ENCODE assay signal across 1 fruit fly cellular context in genomic region chr2L:9700454-9700853, dm6.
TF ChIP-seq lines count a peak whose summit lies in the region.

Gene pelo (plus strand): TSS chr2L:9700810.

TF ChIP-seq in whole organism, embryonic, 481 proteins besides CTCF, POLR2A, EP300 and RAD21 (continued from another document and continues in another):
- TF ChIP-seq sisA (GFP tag; IDR thresholded peaks at IDR 0.05; lab: Robert Waterston, UW) (peak; percentile 52; the same call in 1 of the 2 replicates), Meics (GFP tag; optimal IDR thresholded peaks at IDR 0.05; lab: Kevin White, UChicago) (peak; percentile 74), BtbVII (GFP tag; optimal IDR thresholded peaks at IDR 0.05; lab: Kevin White, UChicago) (peak; percentile 34), hbn (GFP tag; IDR thresholded peaks at IDR 0.05; lab: Robert Waterston, UW; ENCODE audit: partially characterized antibody) (no peak), CG32767 (GFP tag; IDR thresholded peaks at IDR 0.05; lab: Robert Waterston, UW) (peak; percentile 63), dysf (GFP tag; IDR thresholded peaks at IDR 0.05; lab: Robert Waterston, UW) (peak; percentile 65), insv (GFP tag; optimal IDR thresholded peaks at IDR 0.05; lab: Kevin White, UChicago) (peak in 1 of 2 experiments; percentile 30), kni (GFP tag; optimal IDR thresholded peaks at IDR 0.05; lab: Kevin White, UChicago) (peak; percentile 1), CG14014 (GFP tag; IDR thresholded peaks at IDR 0.05; lab: Robert Waterston, UW) (peak; percentile 58; the same call in 1 of the 2 replicates), CG7987 (GFP tag; optimal IDR thresholded peaks at IDR 0.05; lab: Kevin White, UChicago) (peak; percentile 26), tx (GFP tag; optimal IDR thresholded peaks at IDR 0.05; lab: Kevin White, UChicago) (no peak), MBD-R2 (GFP tag; IDR thresholded peaks at IDR 0.05; lab: Robert Waterston, UW) (peak; percentile 91), CG13894 (tag; optimal IDR thresholded peaks at IDR 0.05; lab: Kevin White, UChicago) (peak; percentile 63), ab (GFP tag; optimal IDR thresholded peaks at IDR 0.05; lab: Kevin White, UChicago) (no peak), Six4 (GFP tag; optimal IDR thresholded peaks at IDR 0.05; lab: Kevin White, UChicago) (no peak), Lhr (GFP tag; optimal IDR thresholded peaks at IDR 0.05; lab: Kevin White, UChicago) (peak; percentile 66), CG7372 (GFP tag; IDR thresholded peaks at IDR 0.05; lab: Robert Waterston, UW) (peak; percentile 33; the same call in 1 of the 2 replicates), gsb-n (tag; optimal IDR thresholded peaks at IDR 0.05; lab: Kevin White, UChicago) (peak; percentile 60), eve (GFP tag; optimal IDR thresholded peaks at IDR 0.05; lab: Kevin White, UChicago) (peak in 1 of 2 experiments; percentile 64), CG11560 (tag; IDR thresholded peaks at IDR 0.05; lab: Robert Waterston, UW) (no peak), caup (GFP tag; optimal IDR thresholded peaks at IDR 0.05; lab: Kevin White, UChicago; ENCODE audit: severe bottlenecking) (peak; percentile 69), CG2199 (GFP tag; IDR thresholded peaks at IDR 0.05; lab: Robert Waterston, UW) (no peak), CG42726 (GFP tag; IDR thresholded peaks at IDR 0.05; lab: Robert Waterston, UW; ENCODE audit: partially characterized antibody) (no peak), CG6813 (GFP tag; optimal IDR thresholded peaks at IDR 0.05; lab: Kevin White, UChicago) (peak; percentile 56), Hr78 (GFP tag; optimal IDR thresholded peaks at IDR 0.05; lab: Kevin White, UChicago) (peak in 1 of 2 experiments; percentile 79), CG4617 (GFP tag; optimal IDR thresholded peaks at IDR 0.05; lab: Kevin White, UChicago; ENCODE audit: borderline replicate concordance) (peak; percentile 6), ato (GFP tag; IDR thresholded peaks at IDR 0.05; lab: Robert Waterston, UW; ENCODE audit: partially characterized antibody) (no peak), Neu2 (GFP tag; optimal IDR thresholded peaks at IDR 0.05; lab: Kevin White, UChicago; ENCODE audit: borderline replicate concordance) (no peak), twi (tag; optimal IDR thresholded peaks at IDR 0.05; lab: Kevin White, UChicago) (peak; percentile 57), CG4820 (GFP tag; optimal IDR thresholded peaks at IDR 0.05; lab: Kevin White, UChicago) (peak; percentile 46), Usf (GFP tag; optimal IDR thresholded peaks at IDR 0.05; lab: Kevin White, UChicago) (peak; percentile 60), tgo (GFP tag; IDR thresholded peaks at IDR 0.05; lab: Robert Waterston, UW) (peak; percentile 74), aop (GFP tag; IDR thresholded peaks at IDR 0.05; lab: Robert Waterston, UW) (no peak), schlank (tag; optimal IDR thresholded peaks at IDR 0.05; lab: Kevin White, UChicago) (no peak), CG3847 (GFP tag; IDR thresholded peaks at IDR 0.05; lab: Robert Waterston, UW) (peak; percentile 31; the same call in 1 of the 2 replicates), CG4360 (GFP tag; IDR thresholded peaks at IDR 0.05; lab: Robert Waterston, UW) (no peak), NC2α (GFP tag; optimal IDR thresholded peaks at IDR 0.05; lab: Kevin White, UChicago) (no peak), Dref (GFP tag; IDR thresholded peaks at IDR 0.05; lab: Robert Waterston, UW) (no peak), CG9817 (tag; optimal IDR thresholded peaks at IDR 0.05; lab: Kevin White, UChicago) (peak; percentile 63), Ravus (GFP tag; IDR thresholded peaks at IDR 0.05; lab: Robert Waterston, UW) (no peak), onecut (GFP tag; IDR thresholded peaks at IDR 0.05; lab: Robert Waterston, UW) (0 out of 2 replicates have a peak, but pooled peaks have one; percentile 10), zfh1 (GFP tag; IDR thresholded peaks at IDR 0.05; lab: Robert Waterston, UW) (peak; percentile 76; the same call in 2 of the 3 replicates), inv (GFP tag; IDR thresholded peaks at IDR 0.05; lab: Robert Waterston, UW; ENCODE audit: partially characterized antibody) (no peak), CG9215 (GFP tag; IDR thresholded peaks at IDR 0.05; lab: Robert Waterston, UW) (no peak; the same call in 1 of the 2 replicates), CG4707 (GFP tag; optimal IDR thresholded peaks at IDR 0.05; lab: Kevin White, UChicago) (no peak), CG16779 (GFP tag; IDR thresholded peaks at IDR 0.05; lab: Robert Waterston, UW) (no peak), knrl (GFP tag; IDR thresholded peaks at IDR 0.05; lab: Robert Waterston, UW; ENCODE audit: partially characterized antibody) (no peak; the same call in 2 of the 3 replicates), CG34376 (GFP tag; optimal IDR thresholded peaks at IDR 0.05; lab: Kevin White, UChicago) (peak; percentile 13), bowl (GFP tag; IDR thresholded peaks at IDR 0.05; lab: Robert Waterston, UW) (no peak), CG10543 (GFP tag; optimal IDR thresholded peaks at IDR 0.05; lab: Kevin White, UChicago) (peak; percentile 78), chm (GFP tag; IDR thresholded peaks at IDR 0.05; lab: Robert Waterston, UW) (no peak), nmo (GFP tag; optimal IDR thresholded peaks at IDR 0.05; lab: Kevin White, UChicago) (peak; percentile 77), gcm2 (GFP tag; optimal IDR thresholded peaks at IDR 0.05; lab: Kevin White, UChicago) (no peak), CG18764 (GFP tag; optimal IDR thresholded peaks at IDR 0.05; lab: Kevin White, UChicago) (peak; percentile 36), sc (optimal IDR thresholded peaks at IDR 0.05; lab: Kevin White, UChicago) (no peak), sc (GFP tag; optimal IDR thresholded peaks at IDR 0.05; lab: Kevin White, UChicago) (peak; percentile 21), repo (GFP tag; optimal IDR thresholded peaks at IDR 0.05; lab: Kevin White, UChicago) (no peak), CG4328 (GFP tag; optimal IDR thresholded peaks at IDR 0.05; lab: Kevin White, UChicago) (peak; percentile 34), salm (tag; optimal IDR thresholded peaks at IDR 0.05; lab: Kevin White, UChicago) (peak; percentile 16), CG3065 (GFP tag; optimal IDR thresholded peaks at IDR 0.05; lab: Kevin White, UChicago) (no peak), phol (tag; optimal IDR thresholded peaks at IDR 0.05; lab: Kevin White, UChicago) (peak; percentile 78), CG2202 (tag; optimal IDR thresholded peaks at IDR 0.05; lab: Kevin White, UChicago) (no peak), zfh2 (GFP tag; optimal IDR thresholded peaks at IDR 0.05; lab: Kevin White, UChicago) (peak; percentile 26), CG6791 (GFP tag; IDR thresholded peaks at IDR 0.05; lab: Robert Waterston, UW; ENCODE audit: partially characterized antibody) (no peak), Dek (tag; optimal IDR thresholded peaks at IDR 0.05; lab: Kevin White, UChicago) (peak; percentile 72), CG2712 (tag; optimal IDR thresholded peaks at IDR 0.05; lab: Kevin White, UChicago) (peak; percentile 83), CG5245 (GFP tag; optimal IDR thresholded peaks at IDR 0.05; lab: Kevin White, UChicago) (peak; percentile 20), pros (GFP tag; optimal IDR thresholded peaks at IDR 0.05; lab: Kevin White, UChicago) (no peak), CG12942 (GFP tag; optimal IDR thresholded peaks at IDR 0.05; lab: Kevin White, UChicago) (peak; percentile 41), CG13624 (GFP tag; optimal IDR thresholded peaks at IDR 0.05; lab: Kevin White, UChicago) (peak; percentile 2), CG6765 (GFP tag; optimal IDR thresholded peaks at IDR 0.05; lab: Kevin White, UChicago) (peak; percentile 41), CG5953 (GFP tag; IDR thresholded peaks at IDR 0.05; lab: Robert Waterston, UW) (0 out of 2 replicates have a peak, but pooled peaks have one; percentile 15), CG10654 (GFP tag; optimal IDR thresholded peaks at IDR 0.05; lab: Kevin White, UChicago) (peak; percentile 50), D19A (tag; optimal IDR thresholded peaks at IDR 0.05; lab: Kevin White, UChicago) (peak; percentile 44), CG3407 (GFP tag; optimal IDR thresholded peaks at IDR 0.05; lab: Kevin White, UChicago) (peak; percentile 49), E2f2 (GFP tag; IDR thresholded peaks at IDR 0.05; lab: Robert Waterston, UW) (0 out of 2 replicates have a peak, but pooled peaks have one; percentile 38), fd96Cb (tag; optimal IDR thresholded peaks at IDR 0.05; lab: Kevin White, UChicago) (peak; percentile 12), sr (GFP tag; IDR thresholded peaks at IDR 0.05; lab: Robert Waterston, UW) (no peak), CG6689 (GFP tag; IDR thresholded peaks at IDR 0.05; lab: Robert Waterston, UW) (peak; percentile 72), dimm (GFP tag; IDR thresholded peaks at IDR 0.05; lab: Robert Waterston, UW) (no peak), klu (GFP tag; IDR thresholded peaks at IDR 0.05; lab: Robert Waterston, UW) (peak; percentile 43; the same call in 1 of the 2 replicates), btn (GFP tag; optimal IDR thresholded peaks at IDR 0.05; lab: Kevin White, UChicago) (no peak), CG8359 (GFP tag; optimal IDR thresholded peaks at IDR 0.05; lab: Kevin White, UChicago; ENCODE audit: borderline replicate concordance) (no peak), CG2889 (GFP tag; IDR thresholded peaks at IDR 0.05; lab: Robert Waterston, UW) (0 out of 3 replicates have a peak, but pooled peaks have one; percentile 6), CG12391 (tag; optimal IDR thresholded peaks at IDR 0.05; lab: Kevin White, UChicago) (peak; percentile 83), CG4424 (GFP tag; optimal IDR thresholded peaks at IDR 0.05; lab: Kevin White, UChicago) (peak; percentile 66), CG15696 (tag; optimal IDR thresholded peaks at IDR 0.05; lab: Kevin White, UChicago) (peak; percentile 66), grn (GFP tag; optimal IDR thresholded peaks at IDR 0.05; lab: Kevin White, UChicago) (peak; percentile 4), Sry-β (GFP tag; optimal IDR thresholded peaks at IDR 0.05; lab: Kevin White, UChicago) (peak; percentile 99), Nf-YB (GFP tag; optimal IDR thresholded peaks at IDR 0.05; lab: Kevin White, UChicago) (peak; percentile 57), sug (tag; optimal IDR thresholded peaks at IDR 0.05; lab: Kevin White, UChicago) (peak; percentile 74), Bdp1 (GFP tag; optimal IDR thresholded peaks at IDR 0.05; lab: Kevin White, UChicago) (no peak), Hmx (GFP tag; optimal IDR thresholded peaks at IDR 0.05; lab: Kevin White, UChicago) (no peak), Myb (GFP tag; optimal IDR thresholded peaks at IDR 0.05; lab: Kevin White, UChicago) (no peak), br (optimal IDR thresholded peaks at IDR 0.05; lab: Kevin White, UChicago) (no peak), seq (GFP tag; IDR thresholded peaks at IDR 0.05; lab: Robert Waterston, UW) (peak; percentile 48; the same call in 1 of the 2 replicates), CG10979 (tag; optimal IDR thresholded peaks at IDR 0.05; lab: Kevin White, UChicago) (peak; percentile 57), Ada2b (GFP tag; IDR thresholded peaks at IDR 0.05; lab: Robert Waterston, UW) (peak; percentile 29; the same call in 1 of the 2 replicates), vnd (GFP tag; IDR thresholded peaks at IDR 0.05; lab: Robert Waterston, UW; ENCODE audit: partially characterized antibody) (no peak), her (GFP tag; optimal IDR thresholded peaks at IDR 0.05; lab: Kevin White, UChicago) (no peak), Rx (GFP tag; IDR thresholded peaks at IDR 0.05; lab: Robert Waterston, UW) (no peak), otp (GFP tag; IDR thresholded peaks at IDR 0.05; lab: Robert Waterston, UW) (0 out of 3 replicates have a peak, but pooled peaks have one; percentile 31), CG34224 (GFP tag; IDR thresholded peaks at IDR 0.05; lab: Robert Waterston, UW; ENCODE audit: partially characterized antibody) (no peak), bcd (GFP tag; optimal IDR thresholded peaks at IDR 0.05; lab: Kevin White, UChicago) (peak; percentile 75), pnt (GFP tag; optimal IDR thresholded peaks at IDR 0.05; lab: Kevin White, UChicago) (no peak), toy (GFP tag; IDR thresholded peaks at IDR 0.05; lab: Robert Waterston, UW) (no peak), crp (GFP tag; optimal IDR thresholded peaks at IDR 0.05; lab: Kevin White, UChicago) (peak; percentile 22 to 88), nerfin-2 (GFP tag; IDR thresholded peaks at IDR 0.05; lab: Robert Waterston, UW; ENCODE audit: partially characterized antibody) (no peak), CG9609 (GFP tag; optimal IDR thresholded peaks at IDR 0.05; lab: Kevin White, UChicago) (no peak), cato (GFP tag; optimal IDR thresholded peaks at IDR 0.05; lab: Kevin White, UChicago; ENCODE audit: borderline replicate concordance) (no peak), Ets65A (GFP tag; lab: Kevin White, UChicago) (peak; percentile 89), Ets97D (GFP tag; optimal IDR thresholded peaks at IDR 0.05; lab: Kevin White, UChicago) (peak; percentile 73), nerfin-1 (tag; optimal IDR thresholded peaks at IDR 0.05; lab: Kevin White, UChicago) (peak; percentile 61), dmrt11E (tag; optimal IDR thresholded peaks at IDR 0.05; lab: Kevin White, UChicago) (peak; percentile 62), dmrt99B (tag; optimal IDR thresholded peaks at IDR 0.05; lab: Kevin White, UChicago) (peak; percentile 61), lola (GFP tag; optimal IDR thresholded peaks at IDR 0.05; lab: Kevin White, UChicago) (peak in 1 of 3 experiments; percentile 51), mld (GFP tag; IDR thresholded peaks at IDR 0.05; lab: Robert Waterston, UW; ENCODE audit: partially characterized antibody) (no peak), D (optimal IDR thresholded peaks at IDR 0.05; lab: Kevin White, UChicago) (no peak), D (GFP tag; optimal IDR thresholded peaks at IDR 0.05; lab: Kevin White, UChicago) (peak; percentile 23), TFAM (GFP tag; optimal IDR thresholded peaks at IDR 0.05; lab: Kevin White, UChicago) (no peak), p53 (GFP tag; optimal IDR thresholded peaks at IDR 0.05; lab: Kevin White, UChicago) (no peak), sim (GFP tag; IDR thresholded peaks at IDR 0.05; lab: Robert Waterston, UW) (no peak), Vsx1 (GFP tag; optimal IDR thresholded peaks at IDR 0.05; lab: Kevin White, UChicago) (peak; percentile 73), ttk (GFP tag; IDR thresholded peaks at IDR 0.05; lab: Robert Waterston, UW) (peak; percentile 54; the same call in 1 of the 2 replicates), sens-2 (GFP tag; IDR thresholded peaks at IDR 0.05; lab: Robert Waterston, UW) (no peak), Optix (GFP tag; IDR thresholded peaks at IDR 0.05; lab: Robert Waterston, UW) (peak; percentile 44; the same call in 1 of the 3 replicates), CoRest (tag; optimal IDR thresholded peaks at IDR 0.05; lab: Kevin White, UChicago) (peak; percentile 70), CG12071 (GFP tag; optimal IDR thresholded peaks at IDR 0.05; lab: Kevin White, UChicago) (no peak)
